Fruit fly (Drosophila melanogaster) whole organism, larva: ENCODE measurements around the gene Tmem43.

Experiments used
- noc ChIP-seq: fragments of 200-800 bp; sonication (Bioruptor generic); optimal IDR thresholded peaks from 3 replicates; lab custom pipeline; 2019; ENCODE audit warnings: missing biosample characterization, mild to moderate bottlenecking, missing genetic modification characterization, moderate library complexity

Tmem43 gene

dm6 chr3L:7909695-7910463 is 5.0 kb downstream of the Tmem43 start:
- no peak for TF ChIP-seq noc (tag; lab: Kevin White, UChicago)

DNA sequence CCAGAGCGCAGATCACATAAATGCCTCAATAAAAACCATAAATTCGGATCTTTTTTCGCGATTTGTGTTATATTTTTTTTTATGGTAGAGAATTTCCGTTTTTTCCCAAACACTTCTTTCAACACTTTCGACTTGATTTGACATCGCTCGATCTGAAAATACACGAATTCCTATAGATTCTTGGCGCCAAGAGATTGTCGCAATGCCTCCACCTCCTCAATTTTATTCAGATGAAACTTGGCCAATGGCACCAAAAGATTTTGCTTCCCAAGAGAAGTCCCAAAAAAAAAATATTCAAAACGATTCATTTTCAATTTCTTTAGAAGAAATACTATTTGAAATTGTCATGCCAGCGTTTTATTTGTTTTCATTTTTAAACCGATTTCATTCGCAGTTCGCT is 10.4 kb downstream of the Tmem43 start:
- no peak for TF ChIP-seq noc (tag; lab: Kevin White, UChicago)

dm6 chr3L:7903489-7904150 is 11.3 kb downstream of the Tmem43 start:
- TF ChIP-seq noc (tag; lab: Kevin White, UChicago) = peak; percentile 83

- no peak for TF ChIP-seq noc (tag; lab: Kevin White, UChicago)
Observed at dm6 chr3L:7894580-7894979, 20.3 kb downstream of the Tmem43 start, which contains the start of gene eIF4E5. Gene eIF4E5, plus strand, starts transcription at chr3L:7894880.

dm6 chr3L:7893840-7894239 is 21.1 kb downstream of the Tmem43 start:
- no peak for TF ChIP-seq noc (tag; lab: Kevin White, UChicago)

- TF ChIP-seq noc (tag; lab: Kevin White, UChicago) = no peak
Observed at dm6 chr3L:7890567-7890966, 24.4 kb downstream of the Tmem43 start.

DNA sequence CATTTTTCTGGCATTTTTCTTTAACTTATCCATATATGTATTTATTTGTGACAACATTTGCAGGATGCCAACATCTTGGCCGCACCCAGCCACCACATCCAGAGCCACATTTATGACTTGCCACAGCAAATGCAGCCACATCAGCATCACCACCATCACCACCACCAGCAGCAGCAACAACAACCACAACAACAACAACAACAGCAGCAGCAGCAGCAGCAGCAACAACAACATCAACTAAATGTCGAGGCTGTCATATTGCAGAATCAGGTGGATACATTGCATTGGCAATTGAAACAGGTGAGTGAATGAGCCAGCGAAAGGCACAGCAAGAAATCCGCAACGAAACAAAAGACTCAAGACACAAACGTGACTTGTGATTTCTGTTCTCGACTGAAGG is 24.9 kb downstream of the Tmem43 start:
- no peak for TF ChIP-seq noc (tag; lab: Kevin White, UChicago)

dm6 chr3L:7883298-7883697 is 31.6 kb downstream of the Tmem43 start:
- no peak for TF ChIP-seq noc (tag; lab: Kevin White, UChicago)

dm6 chr3L:7882105-7882504 is 32.8 kb downstream of the Tmem43 start:
- no peak for TF ChIP-seq noc (tag; lab: Kevin White, UChicago)

dm6 chr3L:7881127-7881526 is 33.8 kb downstream of the Tmem43 start:
- no peak for TF ChIP-seq noc (tag; lab: Kevin White, UChicago)

DNA sequence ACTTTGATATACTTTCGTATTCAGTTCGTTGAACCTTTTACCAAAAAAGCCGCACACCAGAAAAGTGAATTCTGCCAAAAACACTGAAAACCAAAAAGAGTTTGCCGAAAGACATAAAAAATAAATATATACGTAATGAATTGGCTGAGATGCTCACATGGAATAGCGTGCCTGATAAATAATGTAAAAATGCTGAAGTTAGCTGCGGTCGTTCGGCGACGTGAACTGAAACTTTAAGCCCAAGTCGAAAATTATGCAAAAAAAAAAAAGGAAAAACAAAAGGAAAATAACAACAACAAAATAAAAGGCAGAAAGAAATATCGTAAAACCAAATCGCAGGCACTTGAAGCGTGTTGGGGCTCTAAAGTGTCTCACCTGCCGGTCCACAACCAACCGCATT is 35.3 kb downstream of the Tmem43 start:
- no peak for TF ChIP-seq noc (tag; lab: Kevin White, UChicago)

DNA sequence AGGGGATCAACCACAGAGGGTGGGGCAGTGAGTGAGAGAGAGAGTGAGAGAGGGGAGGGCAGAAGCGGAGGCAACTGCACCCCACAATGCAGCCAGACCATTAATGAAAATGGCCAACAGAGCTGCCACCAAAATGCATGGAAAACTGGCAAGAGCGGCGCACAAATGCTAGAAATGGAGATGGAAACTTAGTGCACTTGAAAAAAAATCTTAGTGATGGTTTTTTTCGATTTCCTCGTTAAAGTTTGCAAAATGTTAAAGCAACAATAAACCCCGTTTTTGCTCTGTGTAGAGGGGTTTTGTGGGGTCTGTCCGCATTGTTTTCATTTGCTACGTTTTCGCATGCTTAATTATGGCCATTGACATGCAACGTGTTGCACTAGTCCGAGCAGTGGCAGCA is 37.5 kb downstream of the Tmem43 start:
- no peak for TF ChIP-seq noc (tag; lab: Kevin White, UChicago)

DNA sequence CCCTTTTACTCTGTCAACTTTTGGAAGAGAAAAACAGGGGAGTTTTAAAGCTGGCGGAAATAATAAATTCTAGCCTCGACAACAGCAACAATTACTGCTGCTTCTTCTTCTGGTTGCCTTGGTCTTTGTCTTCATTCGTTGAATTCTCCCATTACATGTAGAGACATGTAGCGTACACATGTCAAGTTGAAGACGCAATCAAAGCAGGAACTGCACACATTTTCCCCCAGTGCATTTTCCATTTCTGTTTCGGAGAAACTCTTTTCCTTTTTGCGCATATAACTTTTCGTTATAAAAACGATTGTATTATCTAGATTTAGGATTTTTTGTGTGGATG is 38.6 kb downstream of the Tmem43 start:
- TF ChIP-seq noc (tag; lab: Kevin White, UChicago) = no peak

DNA sequence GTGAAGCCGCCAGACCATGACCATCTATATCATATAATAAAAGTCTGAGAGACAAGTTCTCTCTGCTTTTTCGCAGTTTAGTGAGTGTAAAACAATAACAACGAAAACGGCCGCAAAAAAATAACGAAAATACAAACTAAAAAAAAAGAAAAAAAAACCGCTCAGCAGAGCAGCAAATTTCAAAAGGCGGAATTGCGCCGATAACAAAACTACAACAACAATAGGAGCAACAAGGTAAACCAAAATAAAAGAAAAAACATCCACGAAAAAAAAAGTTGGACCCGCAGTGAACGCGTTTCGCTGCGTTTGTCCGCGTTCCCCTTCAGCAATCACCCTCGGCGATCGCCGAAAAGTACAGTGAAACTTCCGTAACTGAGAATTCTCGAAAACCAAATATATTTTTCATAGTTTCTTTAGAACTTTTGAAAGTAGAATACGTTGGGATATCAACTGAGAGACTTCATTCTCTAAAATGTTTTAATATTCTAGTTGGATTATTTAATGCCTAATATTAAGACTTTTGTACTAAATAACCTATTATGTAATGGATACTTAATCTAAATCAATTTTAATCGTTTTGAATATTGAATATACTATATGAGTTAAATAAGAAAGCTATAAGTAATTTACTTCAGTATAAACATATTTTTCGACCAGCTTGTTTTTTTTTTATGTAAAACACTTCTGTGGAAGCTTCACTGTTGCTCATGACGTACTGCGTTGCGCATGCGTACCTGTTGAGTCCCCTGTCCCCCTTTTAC is 39.1 kb downstream of the Tmem43 start:
- TF ChIP-seq noc (tag; lab: Kevin White, UChicago) = peak; percentile 81

dm6 chr3L:7874507-7874906 is 40.4 kb downstream of the Tmem43 start:
- no peak for TF ChIP-seq noc (tag; lab: Kevin White, UChicago)

- TF ChIP-seq noc (tag; lab: Kevin White, UChicago) = no peak
Observed at dm6 chr3L:7870388-7870740, 44.6 kb downstream of the Tmem43 start.
